Worm (Caenorhabditis elegans): ENCODE data around the gene clec-226.

Gene clec-226

DNA sequence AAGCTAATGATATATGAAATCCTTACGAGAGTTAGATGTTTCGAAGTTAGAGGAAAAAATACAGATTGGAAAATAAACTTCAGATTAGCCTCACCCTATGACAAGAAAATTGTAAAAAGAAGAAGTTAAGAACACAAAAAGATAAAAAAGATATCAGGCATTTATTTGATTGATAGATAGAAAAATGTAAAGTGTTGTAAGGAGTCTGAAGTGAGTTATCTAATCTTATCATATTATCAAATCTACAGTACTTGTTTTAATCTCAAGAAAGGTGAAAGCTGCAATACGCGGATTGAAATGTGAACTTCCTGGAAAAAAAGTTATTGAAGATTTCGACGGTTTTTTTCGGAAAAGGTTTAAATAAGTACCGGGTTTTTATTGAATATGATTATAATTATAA, 11.3 kb upstream of the clec-226 start:
- TF ChIP-seq ref-1 (GFP tag; conservative IDR thresholded peaks at IDR 0.05) (no peak), ztf-29 (GFP tag; IDR thresholded peaks at IDR 0.05) (no peak), tab-1 (GFP tag; IDR thresholded peaks at IDR 0.05) (no peak), med-1 (GFP tag; optimal IDR thresholded peaks at IDR 0.05; ENCODE audit: insufficient read depth) (no peak)

DNA sequence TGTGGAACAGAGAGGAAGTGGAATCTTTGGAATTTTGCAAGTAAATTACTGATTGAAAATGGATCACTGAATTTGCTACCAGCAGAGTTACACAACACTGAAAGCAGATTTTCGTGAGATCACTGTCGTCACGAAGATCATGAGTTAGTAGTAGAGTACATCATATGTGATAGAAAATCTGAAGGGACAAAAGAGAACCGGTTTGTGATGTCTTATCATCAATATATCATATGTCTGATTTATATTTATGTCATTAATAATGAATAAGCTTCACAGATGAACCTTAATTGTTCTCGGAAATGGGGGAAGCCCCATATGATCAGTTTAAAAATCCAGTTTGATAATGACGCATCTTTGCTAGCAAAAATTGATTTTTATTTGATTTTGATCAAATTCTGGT, 10.7 kb upstream of the clec-226 start:
- TF ChIP-seq klf-2 (GFP tag; conservative IDR thresholded peaks at IDR 0.05) (no peak), T22C8.4 (GFP tag; IDR thresholded peaks at IDR 0.05) (no peak), ztf-23 (GFP tag; IDR thresholded peaks at IDR 0.05) (no peak), ztf-29 (GFP tag; IDR thresholded peaks at IDR 0.05) (no peak), med-1 (GFP tag; optimal IDR thresholded peaks at IDR 0.05; ENCODE audit: insufficient read depth) (no peak), flt-1 (GFP tag; IDR thresholded peaks at IDR 0.05) (no peak), tab-1 (GFP tag; IDR thresholded peaks at IDR 0.05) (no peak), cog-1 (tag; optimal IDR thresholded peaks at IDR 0.05) (no peak), ref-1 (GFP tag; conservative IDR thresholded peaks at IDR 0.05) (no peak)

DNA sequence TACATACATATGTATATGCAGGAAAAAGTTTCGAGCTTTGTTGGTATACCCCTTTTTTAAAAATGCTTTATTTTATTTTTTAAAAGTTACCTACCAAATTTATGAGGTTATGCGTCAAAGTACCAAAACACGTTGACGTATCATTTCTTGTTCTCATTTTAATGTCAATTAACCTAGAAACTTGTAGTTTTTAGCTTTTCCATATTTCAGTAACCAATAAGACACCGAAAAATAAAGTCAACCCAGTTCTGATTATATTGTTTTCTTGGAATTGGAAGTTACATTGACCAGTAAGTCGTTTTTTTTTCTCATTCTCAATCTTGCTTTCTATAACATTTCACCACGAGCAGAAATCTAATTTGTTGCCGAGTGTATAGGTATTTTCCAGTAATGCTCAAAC, 9.9 kb upstream of the clec-226 start, which contains the start of gene srw-145:
TSS of gene srw-145 (plus strand) at position 301 of the 400 bp plus-strand sequence.
- TF ChIP-seq T22C8.4 (GFP tag; IDR thresholded peaks at IDR 0.05), result no peak
- TF ChIP-seq ztf-29 (GFP tag; IDR thresholded peaks at IDR 0.05), result no peak
- TF ChIP-seq ref-1 (GFP tag; conservative IDR thresholded peaks at IDR 0.05), result no peak
- no peak for TF ChIP-seq tab-1 (GFP tag; IDR thresholded peaks at IDR 0.05)
- TF ChIP-seq flt-1 (GFP tag; IDR thresholded peaks at IDR 0.05), result no peak
- no peak for TF ChIP-seq ztf-23 (GFP tag; IDR thresholded peaks at IDR 0.05)
- no peak for TF ChIP-seq med-1 (GFP tag; optimal IDR thresholded peaks at IDR 0.05; ENCODE audit: insufficient read depth)
- no peak for TF ChIP-seq klf-2 (GFP tag; conservative IDR thresholded peaks at IDR 0.05)
- TF ChIP-seq cog-1 (tag; optimal IDR thresholded peaks at IDR 0.05), result no peak

DNA sequence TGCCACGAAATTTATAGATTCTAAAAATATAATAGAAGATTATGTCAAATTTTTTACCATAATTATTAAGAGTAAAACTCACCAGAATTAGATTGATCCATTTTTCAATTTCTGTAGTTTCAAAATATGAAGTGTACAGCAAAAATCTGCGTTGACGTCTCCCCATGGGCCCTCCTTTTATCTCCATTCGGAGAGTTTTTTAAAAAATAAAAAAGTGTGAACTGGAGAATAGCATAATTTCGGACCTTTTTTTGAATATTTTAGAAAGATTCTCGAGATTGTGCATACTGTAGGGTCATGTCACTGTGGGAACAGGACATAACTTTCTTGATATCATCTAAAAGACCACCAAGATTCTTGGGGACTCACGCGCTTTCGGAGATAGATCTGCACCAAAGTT, 4.7 kb upstream of the clec-226 start, which contains the start of gene dpr-1:
TSS of gene dpr-1 (minus strand) at position 101 of the 400 bp plus-strand sequence.
- TF ChIP-seq med-1 (GFP tag; optimal IDR thresholded peaks at IDR 0.05; ENCODE audit: insufficient read depth) (no peak), tab-1 (GFP tag; IDR thresholded peaks at IDR 0.05) (no peak), ztf-29 (GFP tag; IDR thresholded peaks at IDR 0.05) (no peak), ref-1 (GFP tag; conservative IDR thresholded peaks at IDR 0.05) (no peak), cog-1 (tag; optimal IDR thresholded peaks at IDR 0.05) (no peak), flt-1 (GFP tag; IDR thresholded peaks at IDR 0.05) (no peak), T22C8.4 (GFP tag; IDR thresholded peaks at IDR 0.05) (no peak), ztf-23 (GFP tag; IDR thresholded peaks at IDR 0.05) (no peak), klf-2 (GFP tag; conservative IDR thresholded peaks at IDR 0.05) (no peak)

DNA sequence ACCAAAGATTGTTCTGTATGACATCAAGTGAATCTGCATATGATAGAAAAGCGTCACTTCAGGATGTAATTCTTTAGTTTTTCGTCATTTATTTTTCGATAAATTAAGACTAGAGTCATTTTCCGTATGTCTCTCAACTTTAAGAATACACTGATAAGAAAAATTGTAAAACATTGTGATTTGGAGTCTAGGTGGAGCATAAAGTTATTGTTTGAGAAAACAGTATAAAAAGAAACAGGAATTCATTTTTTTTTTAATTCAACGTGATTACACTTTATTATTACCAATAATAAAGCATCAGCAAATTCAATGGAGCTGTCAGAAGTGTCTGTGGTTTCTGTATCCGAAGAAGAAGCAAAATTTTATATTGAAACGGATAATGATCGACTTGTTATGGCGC, 2.2 kb downstream of the clec-226 start, which contains the start of gene R10D12.6:
TSS of gene R10D12.6 (plus strand) at position 301 of the 400 bp plus-strand sequence.
- TF ChIP-seq med-1 (GFP tag; optimal IDR thresholded peaks at IDR 0.05; ENCODE audit: insufficient read depth), result no peak
- no peak for TF ChIP-seq cog-1 (tag; optimal IDR thresholded peaks at IDR 0.05)
- TF ChIP-seq flt-1 (GFP tag; IDR thresholded peaks at IDR 0.05), result no peak
- TF ChIP-seq tab-1 (GFP tag; IDR thresholded peaks at IDR 0.05), result no peak

DNA sequence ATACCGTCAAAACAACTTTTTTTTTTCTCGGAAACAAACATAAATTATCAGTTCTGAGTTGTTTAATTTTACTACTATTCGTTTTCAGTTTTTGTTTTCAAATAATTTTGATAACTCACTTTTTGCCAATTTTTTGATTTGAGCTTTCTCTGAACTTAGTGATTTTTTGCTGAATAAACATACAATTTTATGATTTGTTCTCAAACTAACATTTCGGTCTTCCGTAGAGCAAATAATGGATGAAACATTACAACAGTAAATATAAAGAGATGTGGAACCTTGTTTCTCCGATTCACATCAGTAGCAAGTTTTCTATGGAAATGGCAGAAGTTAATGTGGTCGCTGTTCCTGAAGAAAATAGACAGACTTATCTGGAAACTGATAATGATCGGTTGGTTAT, 3.0 kb downstream of the clec-226 start, which contains the start of gene R10D12.7:
TSS of gene R10D12.7 (plus strand) at position 301 of the 400 bp plus-strand sequence.
- TF ChIP-seq ztf-29 (GFP tag; IDR thresholded peaks at IDR 0.05) (no peak), ref-1 (GFP tag; conservative IDR thresholded peaks at IDR 0.05) (no peak), cog-1 (tag; optimal IDR thresholded peaks at IDR 0.05) (no peak), tab-1 (GFP tag; IDR thresholded peaks at IDR 0.05) (no peak), flt-1 (GFP tag; IDR thresholded peaks at IDR 0.05) (no peak), ztf-23 (GFP tag; IDR thresholded peaks at IDR 0.05) (no peak), klf-2 (GFP tag; conservative IDR thresholded peaks at IDR 0.05) (no peak), med-1 (GFP tag; optimal IDR thresholded peaks at IDR 0.05; ENCODE audit: insufficient read depth) (no peak), T22C8.4 (GFP tag; IDR thresholded peaks at IDR 0.05) (no peak)

DNA sequence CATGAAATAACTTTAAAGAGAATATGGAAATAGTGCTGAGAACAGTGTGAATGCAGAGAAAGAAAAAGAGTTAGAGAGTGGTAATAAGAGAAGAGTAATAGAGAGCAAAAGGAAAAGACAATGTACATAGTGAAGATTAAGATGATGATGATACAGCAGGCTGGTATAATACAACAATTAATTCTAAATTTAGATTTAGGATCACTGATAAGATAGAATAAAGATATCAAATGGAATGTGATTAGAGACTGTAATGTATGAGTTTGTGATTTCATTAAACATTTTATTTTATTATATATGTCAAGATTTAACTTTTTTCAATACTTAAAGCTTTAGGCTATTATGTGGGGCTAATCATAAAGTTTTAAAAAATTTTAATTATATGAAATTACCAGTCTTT, 6.4 kb downstream of the clec-226 start, which contains the start of gene R10D12.8:
TSS of gene R10D12.8 (minus strand) at position 101 of the 400 bp plus-strand sequence.
- TF ChIP-seq ztf-23 (GFP tag; IDR thresholded peaks at IDR 0.05), result no peak
- no peak for TF ChIP-seq T22C8.4 (GFP tag; IDR thresholded peaks at IDR 0.05)
- no peak for TF ChIP-seq ztf-29 (GFP tag; IDR thresholded peaks at IDR 0.05)
- TF ChIP-seq cog-1 (tag; optimal IDR thresholded peaks at IDR 0.05), result no peak
- no peak for TF ChIP-seq med-1 (GFP tag; optimal IDR thresholded peaks at IDR 0.05; ENCODE audit: insufficient read depth)
- TF ChIP-seq flt-1 (GFP tag; IDR thresholded peaks at IDR 0.05), result no peak
- TF ChIP-seq klf-2 (GFP tag; conservative IDR thresholded peaks at IDR 0.05), result no peak
- TF ChIP-seq ref-1 (GFP tag; conservative IDR thresholded peaks at IDR 0.05), result no peak

DNA sequence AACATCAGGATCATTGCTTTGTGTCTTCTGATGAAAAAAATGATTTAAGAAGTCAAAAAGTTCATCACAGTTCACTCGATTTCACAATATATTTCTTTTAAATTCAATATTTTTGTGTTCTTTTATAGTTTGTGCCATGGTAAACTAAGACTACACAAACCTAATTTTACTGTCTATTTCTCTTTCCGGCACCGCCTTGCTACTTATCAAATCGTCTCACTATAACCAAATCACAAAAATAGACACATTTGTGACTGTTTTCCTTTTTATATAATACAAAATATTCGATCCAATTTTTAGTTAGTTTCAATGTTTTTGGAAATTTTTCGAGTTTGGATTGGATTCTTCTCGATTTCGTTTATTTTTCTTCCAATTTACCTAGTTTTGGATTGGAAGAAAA, 7.3 kb downstream of the clec-226 start, which contains the start of gene swt-6:
TSS of gene swt-6 (plus strand) at position 301 of the 400 bp plus-strand sequence.
- TF ChIP-seq flt-1 (GFP tag; IDR thresholded peaks at IDR 0.05) (no peak), tab-1 (GFP tag; IDR thresholded peaks at IDR 0.05) (no peak), klf-2 (GFP tag; conservative IDR thresholded peaks at IDR 0.05) (no peak)

DNA sequence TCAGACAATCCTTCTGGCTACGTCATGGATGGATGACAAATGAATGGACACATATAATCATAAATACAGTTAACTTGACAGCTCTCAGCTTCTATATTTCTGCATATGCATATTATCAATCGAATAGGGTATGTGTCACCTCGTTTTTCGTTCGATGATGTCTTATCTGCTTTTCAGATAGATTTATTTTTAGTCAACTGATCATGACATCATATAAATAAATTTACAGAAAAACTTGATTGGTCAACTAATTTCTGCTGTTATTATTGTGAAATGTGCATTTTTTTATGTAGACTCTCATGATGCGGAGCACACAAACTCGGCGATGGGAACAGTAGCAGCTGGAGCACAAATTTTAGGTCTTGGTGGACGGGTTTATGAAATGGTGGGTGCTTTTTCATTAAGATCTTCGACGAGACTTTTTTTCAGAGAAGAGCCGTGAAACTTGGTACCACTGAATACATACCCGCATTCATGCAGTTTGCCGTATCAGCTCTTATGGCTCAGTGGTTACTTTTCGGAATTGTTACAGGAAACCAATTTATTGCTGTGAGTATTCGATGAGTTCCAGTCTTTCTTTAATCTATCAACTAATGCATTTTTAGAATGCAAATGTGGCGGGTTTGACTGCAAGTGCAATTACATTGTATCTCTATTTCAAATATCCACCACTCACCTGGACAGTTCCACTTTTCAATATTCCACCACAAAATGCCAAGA, 8.8 kb downstream of the clec-226 start:
- TF ChIP-seq T22C8.4 (GFP tag; IDR thresholded peaks at IDR 0.05) (no peak), tab-1 (GFP tag; IDR thresholded peaks at IDR 0.05) (no peak), ztf-23 (GFP tag; IDR thresholded peaks at IDR 0.05) (no peak), klf-2 (GFP tag; conservative IDR thresholded peaks at IDR 0.05) (no peak), flt-1 (GFP tag; IDR thresholded peaks at IDR 0.05) (no peak), ztf-29 (GFP tag; IDR thresholded peaks at IDR 0.05) (no peak), med-1 (GFP tag; optimal IDR thresholded peaks at IDR 0.05; ENCODE audit: insufficient read depth) (no peak), cog-1 (tag; optimal IDR thresholded peaks at IDR 0.05) (no peak), ref-1 (GFP tag; conservative IDR thresholded peaks at IDR 0.05) (no peak)

DNA sequence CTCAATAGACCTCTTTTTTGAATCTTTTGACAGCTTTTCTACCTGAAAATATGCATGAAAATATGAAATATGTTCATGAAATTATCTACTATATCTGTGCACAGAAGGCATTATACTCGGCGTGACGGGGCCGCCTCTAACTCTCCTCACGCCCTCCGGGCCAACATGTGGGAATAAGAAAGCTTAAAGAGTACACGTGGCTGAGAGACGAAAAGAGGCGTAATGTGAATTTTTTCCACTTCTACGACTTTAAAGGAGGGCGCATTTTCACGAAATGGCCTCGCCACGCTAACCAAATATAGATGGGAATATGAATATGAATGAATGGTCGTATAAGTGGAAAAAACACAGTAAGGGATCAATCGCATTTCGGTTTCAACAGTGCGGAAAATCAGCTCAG, 10.9 kb downstream of the clec-226 start:
- TF ChIP-seq ztf-29 (GFP tag; IDR thresholded peaks at IDR 0.05), result no peak
- no peak for TF ChIP-seq flt-1 (GFP tag; IDR thresholded peaks at IDR 0.05)
- no peak for TF ChIP-seq ztf-23 (GFP tag; IDR thresholded peaks at IDR 0.05)
- TF ChIP-seq med-1 (GFP tag; optimal IDR thresholded peaks at IDR 0.05; ENCODE audit: insufficient read depth), result no peak
- TF ChIP-seq klf-2 (GFP tag; conservative IDR thresholded peaks at IDR 0.05), result no peak

Data from whole organism, midembryonic.